Fruit fly (Drosophila melanogaster) S2 (cell line): Measurements from ENCODE around the gene Saf-B.

Experiments
- CG8478 ChIP-seq: fragments of >200 bp; optimal IDR thresholded peaks from 2 replicates; lab custom pipeline; 2018
- CTCF ChIP-seq, 2 experiments: fragments of >200 bp; optimal IDR thresholded peaks; 2 replicates each; lab custom pipeline; 2018

dm6 chr3R:24823061-24823460, 5.8 kb downstream of the Saf-B start:
- TF ChIP-seq CTCF (optimal IDR thresholded peaks at IDR 0.05; lab: Kevin White, UChicago) (no peak), CG8478 (lab: Kevin White, UChicago) (no peak)
